Worm (Caenorhabditis elegans) whole organism, early embryonic: ENCODE measurements around the gene fut-8.

Experiments
- B0310.2 ChIP-seq: sonication (generic microtip); optimal IDR thresholded peaks from 2 replicates; lab custom pipeline; 2016; ENCODE audit warnings: mild to moderate bottlenecking, missing genetic modification characterization, missing compliant biosample characterization
- F13C5.2 ChIP-seq: sonication (generic microtip); optimal IDR thresholded peaks from 2 replicates; lab custom pipeline; 2017; ENCODE audit warnings: mild to moderate bottlenecking, missing genetic modification characterization, inconsistent platforms, missing compliant biosample characterization
- aly-1 ChIP-seq: sonication (generic microtip); optimal IDR thresholded peaks from 2 replicates; lab custom pipeline; 2016; ENCODE audit warnings: missing genetic modification characterization, missing compliant biosample characterization
- ama-1 ChIP-seq: fragments of 150-350 bp; optimal IDR thresholded peaks from 2 replicates; lab custom pipeline; 2014
- ceh-13 ChIP-seq: fragments of 200-800 bp; sonication (Bioruptor generic); optimal IDR thresholded peaks from 2 replicates; lab custom pipeline; 2018; ENCODE audit warnings: mild to moderate bottlenecking, missing genetic modification characterization, missing compliant biosample characterization
- ets-7 ChIP-seq: sonication (generic microtip); optimal IDR thresholded peaks from 2 replicates; lab custom pipeline; 2016; ENCODE audit warnings: missing genotype, missing genetic modification characterization, missing compliant biosample characterization
- flt-1 ChIP-seq: fragments of 200-800 bp; sonication (Bioruptor generic); IDR thresholded peaks from 2 replicates; pipeline ENCODE4 v1.3.6; 2022; ENCODE audit warnings: missing genetic modification characterization, missing compliant biosample characterization
- hmbx-1 ChIP-seq: sonication (generic microtip); optimal IDR thresholded peaks from 2 replicates; lab custom pipeline; 2016; ENCODE audit warnings: mild to moderate bottlenecking, missing genetic modification characterization, missing compliant biosample characterization
- hmg-4 ChIP-seq: fragments of 200-800 bp; sonication (Bioruptor generic); optimal IDR thresholded peaks from 2 replicates; lab custom pipeline; 2018; ENCODE audit warnings: mild to moderate bottlenecking, missing genetic modification characterization, missing compliant biosample characterization
- pes-1 ChIP-seq: fragments of 200-800 bp; sonication (Bioruptor generic); IDR thresholded peaks from 2 replicates; pipeline ENCODE4 v1.3.6; 2022; ENCODE audit warnings: missing genetic modification reagents, missing genetic modification characterization, missing compliant biosample characterization
- scrt-1 ChIP-seq: fragments of 200-800 bp; sonication (Bioruptor generic); IDR thresholded peaks from 2 replicates; pipeline ENCODE4 v1.3.6; 2022; ENCODE audit warnings: missing genetic modification characterization, missing compliant biosample characterization
- tbx-11 ChIP-seq: fragments of 200-800 bp; sonication (Bioruptor generic); IDR thresholded peaks from 2 replicates; pipeline ENCODE4 v1.3.6; 2022; ENCODE audit warnings: missing genetic modification characterization, missing compliant biosample characterization
- tbx-37 ChIP-seq: fragments of 200-800 bp; sonication (Bioruptor generic); conservative IDR thresholded peaks from 2 replicates; pipeline ENCODE4 v1.3.6; 2022; ENCODE audit warnings: missing genetic modification reagents, missing genetic modification characterization, missing compliant biosample characterization
- tra-4 ChIP-seq: sonication (generic microtip); optimal IDR thresholded peaks from 2 replicates; lab custom pipeline; 2017; ENCODE audit warnings: missing genetic modification characterization, missing compliant biosample characterization

- TF ChIP-seq hmbx-1 (tag; lab: Kevin White, UChicago) (no peak), flt-1 (GFP tag; lab: Robert Waterston, UW) (no peak), tbx-11 (GFP tag; lab: Robert Waterston, UW) (no peak), ama-1 (lab: Kevin White, UChicago) (no peak), tra-4 (tag; lab: Kevin White, UChicago) (no peak), pes-1 (no peak), tbx-37 (no peak), ceh-13 (GFP tag; lab: Kevin White, UChicago) (no peak), aly-1 (tag; lab: Kevin White, UChicago) (no peak), hmg-4 (no peak), F13C5.2 (no peak), B0310.2 (no peak), scrt-1 (GFP tag; lab: Robert Waterston, UW) (no peak), ets-7 (no peak)
Measured at ce11 chrV:6015546-6016089, 25.3 kb upstream of the fut-8 start.
